Worm (Caenorhabditis elegans): ENCODE measurements around the gene lec-3.
A peak's percentile ranks its signal among the peaks of the same experiment; 100 is the strongest.

The lec-3 gene

ce11 chrII:9963808-9964207 lies 27.1 kb upstream of the lec-3 start:
- TF ChIP-seq sem-2 (GFP tag; optimal IDR thresholded peaks at IDR 0.05) (no peak), unc-39 (tag; optimal IDR thresholded peaks at IDR 0.05) (no peak), sptf-1 (tag; optimal IDR thresholded peaks at IDR 0.05) (no peak)

DNA sequence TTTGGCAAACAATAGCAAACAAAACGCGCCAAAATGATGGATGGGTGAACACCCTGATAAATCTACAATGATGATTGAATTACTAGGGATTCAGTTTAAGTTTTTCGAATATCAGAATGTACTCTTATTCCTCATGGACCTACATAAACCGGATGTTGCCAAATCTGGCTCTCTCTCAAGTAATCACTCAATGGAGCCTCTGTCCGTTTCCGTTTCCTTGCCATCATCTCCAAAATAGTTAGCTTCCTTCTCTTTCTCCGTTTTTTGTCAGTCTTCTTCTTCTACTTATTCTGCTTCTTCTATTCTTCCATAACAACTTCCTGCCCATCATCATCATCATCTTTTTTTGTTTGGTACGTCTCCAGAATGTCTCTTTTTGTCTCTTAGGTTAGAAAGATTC lies 25.6 kb upstream of the lec-3 start:
- TF ChIP-seq blmp-1 (tag; optimal IDR thresholded peaks at IDR 0.05) (no peak), lin-32 (GFP tag; optimal IDR thresholded peaks at IDR 0.05) (no peak), ham-2 (GFP tag; optimal IDR thresholded peaks at IDR 0.05) (no peak), nhr-28 (tag; optimal IDR thresholded peaks at IDR 0.05) (no peak), sem-2 (GFP tag; optimal IDR thresholded peaks at IDR 0.05) (no peak), cnd-1 (tag; optimal IDR thresholded peaks at IDR 0.05) (no peak), ceh-43 (GFP tag; optimal IDR thresholded peaks at IDR 0.05) (no peak), bed-3 (GFP tag; optimal IDR thresholded peaks at IDR 0.05) (no peak)

ce11 chrII:9966954-9967353 lies 24.0 kb upstream of the lec-3 start, which contains the start of gene dtmk-1:
dtmk-1 (minus strand) TSS chrII:9967099.
- no peak for TF ChIP-seq lin-32 (GFP tag; optimal IDR thresholded peaks at IDR 0.05)
- peak; percentile 86 for TF ChIP-seq elt-1 (tag; optimal IDR thresholded peaks at IDR 0.05; ENCODE audit: borderline replicate concordance, insufficient read depth)
- TF ChIP-seq unc-62 (GFP tag; optimal IDR thresholded peaks at IDR 0.05), result no peak
- no peak for TF ChIP-seq ces-1 (GFP tag; optimal IDR thresholded peaks at IDR 0.05)

- TF ChIP-seq zip-8 (tag; optimal IDR thresholded peaks at IDR 0.05), result no peak
- peak; percentile 81 for TF ChIP-seq mep-1 (tag; optimal IDR thresholded peaks at IDR 0.05)
- TF ChIP-seq ham-2 (GFP tag; optimal IDR thresholded peaks at IDR 0.05), result peak; percentile 58
- TF ChIP-seq ces-1 (GFP tag; optimal IDR thresholded peaks at IDR 0.05), result peak; percentile 0
- TF ChIP-seq nhr-2 (tag; optimal IDR thresholded peaks at IDR 0.05), result no peak
- TF ChIP-seq hlh-1 (tag; optimal IDR thresholded peaks at IDR 0.05), result peak; percentile 4
- peak; percentile 71 for TF ChIP-seq lsy-2 (tag; optimal IDR thresholded peaks at IDR 0.05)
- TF ChIP-seq nhr-237 (tag; optimal IDR thresholded peaks at IDR 0.05), result peak; percentile 51
- TF ChIP-seq unc-62 (GFP tag; optimal IDR thresholded peaks at IDR 0.05), result no peak
Observed at ce11 chrII:9967999-9968706, 22.8 kb upstream of the lec-3 start, which contains the start of the genes R53.4 and psf-1. R53.4 (minus strand) TSS chrII:9968049. psf-1 (plus strand) TSS chrII:9968673.

ce11 chrII:9970438-9971092 lies 20.3 kb upstream of the lec-3 start, which contains the start of gene R53.5:
R53.5 (minus strand) TSS chrII:9970488.
- TF ChIP-seq zip-8 (tag; optimal IDR thresholded peaks at IDR 0.05), result no peak
- TF ChIP-seq flh-1 (GFP tag; optimal IDR thresholded peaks at IDR 0.05), result no peak
- no peak for TF ChIP-seq ceh-43 (GFP tag; optimal IDR thresholded peaks at IDR 0.05)
- no peak for TF ChIP-seq cnd-1 (tag; optimal IDR thresholded peaks at IDR 0.05)
- TF ChIP-seq blmp-1 (tag; optimal IDR thresholded peaks at IDR 0.05), result no peak
- TF ChIP-seq sem-2 (GFP tag; optimal IDR thresholded peaks at IDR 0.05), result no peak
- no peak for TF ChIP-seq M03D4.4 (tag; optimal IDR thresholded peaks at IDR 0.05)
- no peak for TF ChIP-seq nhr-28 (tag; optimal IDR thresholded peaks at IDR 0.05)
- no peak for TF ChIP-seq nhr-76 (tag; optimal IDR thresholded peaks at IDR 0.05)
- TF ChIP-seq drap-1 (GFP tag; optimal IDR thresholded peaks at IDR 0.05), result no peak
- TF ChIP-seq hlh-1 (tag; optimal IDR thresholded peaks at IDR 0.05), result no peak
- no peak for TF ChIP-seq unc-62 (GFP tag; optimal IDR thresholded peaks at IDR 0.05)
- no peak for TF ChIP-seq bed-3 (GFP tag; optimal IDR thresholded peaks at IDR 0.05)
- TF ChIP-seq unc-39 (tag; optimal IDR thresholded peaks at IDR 0.05), result no peak

DNA sequence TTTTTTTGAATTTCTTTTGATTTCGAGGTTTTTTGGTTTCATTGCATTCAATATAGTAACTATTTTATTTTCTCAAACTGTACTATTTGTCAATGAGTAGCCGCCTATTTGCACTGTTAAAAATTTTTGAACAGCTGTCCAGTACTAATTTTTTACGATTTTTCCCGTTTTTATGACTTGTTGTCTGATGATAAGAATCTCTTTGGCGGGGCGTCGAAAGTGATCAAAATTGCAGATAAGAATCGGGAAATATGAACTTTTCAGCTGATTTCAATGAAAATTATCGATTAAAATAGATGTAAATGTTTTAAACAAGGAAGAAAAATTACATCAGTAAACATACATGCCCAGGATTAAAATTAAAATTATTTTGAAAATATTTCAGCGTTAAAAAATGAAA lies 16.7 kb upstream of the lec-3 start:
- TF ChIP-seq blmp-1 (tag; optimal IDR thresholded peaks at IDR 0.05), result no peak
- TF ChIP-seq elt-1 (tag; optimal IDR thresholded peaks at IDR 0.05; ENCODE audit: borderline replicate concordance, insufficient read depth), result peak; percentile 52

DNA sequence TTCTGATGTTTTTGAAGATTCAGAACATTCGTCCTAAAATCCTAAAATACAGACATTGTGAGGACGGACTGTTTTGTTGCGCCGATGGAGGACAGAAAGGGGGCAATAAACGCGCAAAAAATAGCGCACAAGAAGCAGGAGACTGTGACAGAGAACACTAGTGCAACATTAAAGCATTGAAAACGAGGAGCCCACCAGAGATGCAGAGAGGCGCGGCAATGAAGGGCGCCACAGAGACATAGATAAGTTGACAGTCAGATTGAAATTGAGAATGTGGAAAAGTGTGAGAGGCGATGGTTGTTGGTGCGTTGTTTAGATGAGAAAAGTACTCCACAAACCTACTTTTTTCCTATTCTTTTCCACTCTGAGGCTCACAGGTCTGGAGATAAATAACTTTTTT lies 15.9 kb upstream of the lec-3 start, which contains the start of gene aakg-5:
Gene aakg-5 (minus strand): TSS at position 159 of the 400 bp plus-strand sequence.
- TF ChIP-seq unc-39 (tag; optimal IDR thresholded peaks at IDR 0.05) (no peak), pha-4 (tag; optimal IDR thresholded peaks at IDR 0.05) (peak; percentile 43), lin-32 (GFP tag; optimal IDR thresholded peaks at IDR 0.05) (no peak), unc-120 (tag; optimal IDR thresholded peaks at IDR 0.05; ENCODE audit: poor library complexity, severe bottlenecking) (peak; percentile 4), ham-2 (GFP tag; optimal IDR thresholded peaks at IDR 0.05) (no peak)

All from whole organism, mixed stage, embryonic.